In the genomic region with DNA sequence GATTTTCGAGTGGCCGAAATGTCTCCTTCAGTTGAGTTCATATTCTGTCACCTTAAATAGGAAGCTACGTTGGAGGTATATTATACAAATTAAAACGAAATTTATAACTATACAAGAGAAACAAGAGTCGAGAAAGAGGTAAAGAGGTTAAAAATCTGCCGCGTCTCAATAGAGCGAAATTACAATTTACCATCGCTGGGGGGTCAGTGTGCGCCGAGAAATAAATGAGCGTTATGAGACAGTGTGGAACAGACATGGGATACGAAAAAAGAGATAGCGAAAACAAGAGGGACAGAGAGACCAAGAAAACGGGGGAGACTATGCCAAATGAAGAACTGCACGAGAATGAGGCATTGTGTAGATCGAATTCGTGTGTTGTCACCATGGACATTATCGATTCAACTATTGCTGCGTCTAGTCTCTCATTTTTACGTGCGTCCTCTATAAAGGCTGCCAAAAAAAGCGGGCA, we compare ENCODE assay signal across 3 worm cellular contexts.
TF ChIP-seq lines count a peak whose summit lies in the region.

Gene ZK154.5, minus strand, starts transcription at position 51 of the 469 bp plus-strand sequence.

TF ChIP-seq in whole organism, L4 larva, 104 proteins besides CTCF, POLR2A, EP300 and RAD21 (continued from another document):
- TF ChIP-seq hmg-1.1 (GFP tag; IDR thresholded peaks at IDR 0.05; lab: Robert Waterston, UW) (peak; percentile 51), unc-62 (GFP tag; optimal IDR thresholded peaks at IDR 0.05 in 1 of 2; lab: Kevin White, UChicago) (no peak), unc-62 (tag; optimal IDR thresholded peaks at IDR 0.05; lab: Kevin White, UChicago) (no peak), ceh-44 (GFP tag; IDR thresholded peaks at IDR 0.05; lab: Robert Waterston, UW) (no peak), snpc-4 (tag; optimal IDR thresholded peaks at IDR 0.05; lab: Kevin White, UChicago) (no peak), hlh-30 (tag; optimal IDR thresholded peaks at IDR 0.05; lab: Kevin White, UChicago; ENCODE audit: insufficient read depth) (peak; percentile 58), F10B5.3 (tag; optimal IDR thresholded peaks at IDR 0.05; lab: Kevin White, UChicago) (no peak), lsy-2 (tag; optimal IDR thresholded peaks at IDR 0.05; lab: Kevin White, UChicago) (peak in 1 of 2 experiments; percentile 34), sdz-12 (GFP tag; optimal IDR thresholded peaks at IDR 0.05; lab: Kevin White, UChicago) (no peak), pqm-1 (tag; optimal IDR thresholded peaks at IDR 0.05; lab: Kevin White, UChicago) (no peak), dmd-6 (GFP tag; IDR thresholded peaks at IDR 0.05; lab: Robert Waterston, UW) (0 out of 2 replicates have a peak, but pooled peaks have one; percentile 10), ztf-7 (tag; optimal IDR thresholded peaks at IDR 0.05; lab: Kevin White, UChicago) (peak; percentile 3)

TF ChIP-seq in whole organism, late embryonic, 69 proteins besides CTCF, POLR2A, EP300 and RAD21 (continued from another document):
- TF ChIP-seq dve-1 (tag; optimal IDR thresholded peaks at IDR 0.05; lab: Kevin White, UChicago) (no peak), ama-1 (optimal IDR thresholded peaks at IDR 0.05; lab: Kevin White, UChicago) (no peak), nfya-1 (tag; optimal IDR thresholded peaks at IDR 0.05; lab: Kevin White, UChicago) (peak; percentile 55), pha-4 (tag; optimal IDR thresholded peaks at IDR 0.05; lab: Kevin White, UChicago) (no peak), tbx-7 (tag; optimal IDR thresholded peaks at IDR 0.05; lab: Kevin White, UChicago) (no peak), madf-2 (tag; optimal IDR thresholded peaks at IDR 0.05; lab: Kevin White, UChicago) (no peak), odd-2 (tag; optimal IDR thresholded peaks at IDR 0.05; lab: Kevin White, UChicago) (no peak), pros-1 (tag; optimal IDR thresholded peaks at IDR 0.05; lab: Kevin White, UChicago) (no peak), ceh-18 (tag; optimal IDR thresholded peaks at IDR 0.05; lab: Kevin White, UChicago) (peak; percentile 35), hlh-8 (tag; optimal IDR thresholded peaks at IDR 0.05; lab: Kevin White, UChicago) (no peak), F13H6.1 (tag; optimal IDR thresholded peaks at IDR 0.05; lab: Kevin White, UChicago) (no peak), unc-42 (tag; optimal IDR thresholded peaks at IDR 0.05; lab: Kevin White, UChicago) (peak; percentile 60), pqm-1 (tag; optimal IDR thresholded peaks at IDR 0.05; lab: Kevin White, UChicago) (no peak), zip-5 (tag; optimal IDR thresholded peaks at IDR 0.05; lab: Kevin White, UChicago) (no peak), sdc-2 (tag; optimal IDR thresholded peaks at IDR 0.05; lab: Kevin White, UChicago) (peak; percentile 6), pha-2 (tag; optimal IDR thresholded peaks at IDR 0.05; lab: Kevin White, UChicago) (no peak), C08G9.2 (tag; optimal IDR thresholded peaks at IDR 0.05; lab: Kevin White, UChicago) (no peak), lim-6 (tag; optimal IDR thresholded peaks at IDR 0.05; lab: Kevin White, UChicago) (no peak), unc-86 (tag; optimal IDR thresholded peaks at IDR 0.05; lab: Kevin White, UChicago) (no peak), tbx-2 (tag; optimal IDR thresholded peaks at IDR 0.05; lab: Kevin White, UChicago) (peak; percentile 61), ets-4 (tag; optimal IDR thresholded peaks at IDR 0.05; lab: Kevin White, UChicago) (no peak), syd-9 (tag; optimal IDR thresholded peaks at IDR 0.05; lab: Kevin White, UChicago) (peak; percentile 18), ceh-14 (tag; optimal IDR thresholded peaks at IDR 0.05; lab: Kevin White, UChicago) (no peak), ceh-2 (tag; optimal IDR thresholded peaks at IDR 0.05; lab: Kevin White, UChicago) (no peak), ceh-34 (tag; optimal IDR thresholded peaks at IDR 0.05; lab: Kevin White, UChicago) (peak; percentile 57), pax-1 (tag; optimal IDR thresholded peaks at IDR 0.05; lab: Kevin White, UChicago) (no peak), ceh-9 (tag; optimal IDR thresholded peaks at IDR 0.05; lab: Kevin White, UChicago) (no peak), pag-3 (tag; optimal IDR thresholded peaks at IDR 0.05; lab: Kevin White, UChicago; ENCODE audit: borderline replicate concordance) (no peak), rnt-1 (tag; optimal IDR thresholded peaks at IDR 0.05; lab: Kevin White, UChicago) (no peak), sox-2 (GFP tag; IDR thresholded peaks at IDR 0.05; lab: Robert Waterston, UW) (no peak), pat-9 (tag; optimal IDR thresholded peaks at IDR 0.05; lab: Kevin White, UChicago) (no peak), sox-4 (tag; optimal IDR thresholded peaks at IDR 0.05; lab: Kevin White, UChicago) (no peak), ceh-24 (tag; optimal IDR thresholded peaks at IDR 0.05; lab: Kevin White, UChicago) (no peak), elt-4 (tag; optimal IDR thresholded peaks at IDR 0.05; lab: Kevin White, UChicago) (no peak), elt-2 (tag; optimal IDR thresholded peaks at IDR 0.05; lab: Kevin White, UChicago) (peak; percentile 0), ceh-45 (GFP tag; IDR thresholded peaks at IDR 0.05; lab: Robert Waterston, UW) (no peak), npax-4 (tag; optimal IDR thresholded peaks at IDR 0.05; lab: Kevin White, UChicago) (no peak), eyg-1 (tag; optimal IDR thresholded peaks at IDR 0.05; lab: Kevin White, UChicago) (no peak), ahr-1 (tag; optimal IDR thresholded peaks at IDR 0.05; lab: Kevin White, UChicago) (no peak), hlh-15 (tag; optimal IDR thresholded peaks at IDR 0.05; lab: Kevin White, UChicago) (no peak), T23F11.4 (GFP tag; optimal IDR thresholded peaks at IDR 0.05; lab: Kevin White, UChicago) (no peak), ceh-48 (tag; optimal IDR thresholded peaks at IDR 0.05; lab: Kevin White, UChicago) (no peak), dmd-4 (tag; optimal IDR thresholded peaks at IDR 0.05; lab: Kevin White, UChicago; ENCODE audit: borderline replicate concordance) (no peak), hlh-6 (tag; optimal IDR thresholded peaks at IDR 0.05; lab: Kevin White, UChicago) (no peak)

TF ChIP-seq in whole organism, mixed stage, embryonic, 35 proteins besides CTCF, POLR2A, EP300 and RAD21 (continued from another document):
- TF ChIP-seq hlh-1 (tag; optimal IDR thresholded peaks at IDR 0.05; lab: Kevin White, UChicago) (peak; percentile 35), flh-1 (GFP tag; optimal IDR thresholded peaks at IDR 0.05; lab: Kevin White, UChicago) (no peak), nhr-12 (tag; optimal IDR thresholded peaks at IDR 0.05; lab: Kevin White, UChicago) (no peak), ceh-43 (GFP tag; optimal IDR thresholded peaks at IDR 0.05; lab: Kevin White, UChicago) (no peak), nhr-237 (tag; optimal IDR thresholded peaks at IDR 0.05; lab: Kevin White, UChicago) (no peak), unc-39 (tag; optimal IDR thresholded peaks at IDR 0.05; lab: Kevin White, UChicago) (no peak)
